Fruit fly (Drosophila melanogaster) whole organism, adult: ENCODE data around the gene Proc-R.

Source experiments
- CG11617 ChIP-seq: fragments of 200-800 bp; sonication (Bioruptor generic); optimal IDR thresholded peaks from 2 replicates; lab custom pipeline; 2017; ENCODE audit warnings: mild to moderate bottlenecking, missing biosample characterization, missing genetic modification reagents, missing genetic modification characterization
- CG12768 ChIP-seq: fragments of 200-800 bp; sonication (Bioruptor generic); optimal IDR thresholded peaks from 2 replicates; lab custom pipeline; 2017; ENCODE audit warnings: missing biosample characterization, missing genetic modification characterization, mild to moderate bottlenecking, moderate library complexity, missing genetic modification reagents
- CG14711 ChIP-seq: fragments of 200-800 bp; sonication (Bioruptor generic); optimal IDR thresholded peaks from 2 replicates; lab custom pipeline; 2018; ENCODE audit warnings: missing biosample characterization, mild to moderate bottlenecking, missing genetic modification characterization, moderate library complexity
- CG1620 ChIP-seq: fragments of 200-800 bp; sonication (Bioruptor generic); optimal IDR thresholded peaks from 2 replicates; lab custom pipeline; 2016; ENCODE audit warnings: missing biosample characterization, missing genetic modification characterization
- CG33017 ChIP-seq: fragments of 200-800 bp; sonication (Bioruptor generic); optimal IDR thresholded peaks from 2 replicates; lab custom pipeline; 2018; ENCODE audit warnings: missing biosample characterization, mild to moderate bottlenecking, missing genetic modification characterization, moderate library complexity
- CG5204 ChIP-seq: fragments of 200-800 bp; sonication (Bioruptor generic); optimal IDR thresholded peaks from 2 replicates; lab custom pipeline; 2016; ENCODE audit warnings: missing biosample characterization, missing genetic modification characterization
- CG7045 ChIP-seq: fragments of 200-800 bp; sonication (Bioruptor generic); optimal IDR thresholded peaks from 2 replicates; lab custom pipeline; 2017; ENCODE audit warnings: missing biosample characterization, mild to moderate bottlenecking, missing genetic modification characterization
- CG7101 ChIP-seq: fragments of 200-800 bp; sonication (Bioruptor generic); optimal IDR thresholded peaks from 2 replicates; lab custom pipeline; 2018; ENCODE audit warnings: missing biosample characterization, mild to moderate bottlenecking, missing genetic modification characterization, moderate library complexity
- Clk ChIP-seq: fragments of 200-800 bp; sonication (Bioruptor generic); optimal IDR thresholded peaks from 2 replicates; lab custom pipeline; 2017; ENCODE audit warnings: missing biosample characterization, missing genetic modification characterization
- Crg-1 ChIP-seq: fragments of 200-800 bp; sonication (Bioruptor generic); optimal IDR thresholded peaks from 2 replicates; lab custom pipeline; 2016; ENCODE audit warnings: missing biosample characterization, missing genetic modification characterization
- Hr96 ChIP-seq: fragments of 200-800 bp; sonication (Bioruptor generic); optimal IDR thresholded peaks from 2 replicates; lab custom pipeline; 2016; ENCODE audit warnings: missing biosample characterization, missing genetic modification characterization
- Mnt ChIP-seq: fragments of 200-800 bp; sonication (Bioruptor generic); optimal IDR thresholded peaks from 2 replicates; lab custom pipeline; 2016; ENCODE audit warnings: missing biosample characterization, mild to moderate bottlenecking, missing genetic modification characterization
- bab1 ChIP-seq: fragments of 200-800 bp; sonication (Bioruptor generic); optimal IDR thresholded peaks from 3 replicates; lab custom pipeline; 2019; ENCODE audit warnings: missing biosample characterization, mild to moderate bottlenecking, missing genetic modification characterization, moderate library complexity
- cic ChIP-seq: fragments of 200-800 bp; sonication (Bioruptor generic); optimal IDR thresholded peaks from 2 replicates; lab custom pipeline; 2017; ENCODE audit warnings: missing biosample characterization, mild to moderate bottlenecking, missing genetic modification characterization, moderate library complexity
- cnc ChIP-seq, 2 experiments: fragments of >200 bp; optimal IDR thresholded peaks; 2 replicates each; lab custom pipeline; 2017
- kay ChIP-seq: fragments of 200-800 bp; sonication (Bioruptor generic); peaks from one replicate; lab custom pipeline; 2016; ENCODE audit warnings: missing biosample characterization, missing genetic modification characterization, borderline replicate concordance
- ovo ChIP-seq: fragments of 200-800 bp; sonication (Bioruptor generic); optimal IDR thresholded peaks from 2 replicates; lab custom pipeline; 2016; ENCODE audit warnings: missing biosample characterization, missing genetic modification characterization
- pad ChIP-seq: fragments of 200-800 bp; sonication (Bioruptor generic); optimal IDR thresholded peaks from 3 replicates; lab custom pipeline; 2017; ENCODE audit warnings: missing biosample characterization, missing genetic modification characterization, mild to moderate bottlenecking, moderate library complexity, missing genetic modification reagents
- tj ChIP-seq: fragments of 200-800 bp; sonication (Bioruptor generic); optimal IDR thresholded peaks from 3 replicates; lab custom pipeline; 2017; ENCODE audit warnings: missing biosample characterization, mild to moderate bottlenecking, missing genetic modification characterization, moderate library complexity
- toe ChIP-seq: fragments of 200-800 bp; sonication (Bioruptor generic); optimal IDR thresholded peaks from 2 replicates; lab custom pipeline; 2016; ENCODE audit warnings: missing biosample characterization, missing genetic modification characterization

Proc-R gene

dm6 chrX:4692963-4693362, 14.8 kb upstream of the Proc-R start:
- no peak for TF ChIP-seq tj (GFP tag; lab: Kevin White, UChicago)
- TF ChIP-seq CG33017 (tag; lab: Kevin White, UChicago), result no peak
- no peak for TF ChIP-seq CG5204
- TF ChIP-seq CG1620 (GFP tag; lab: Kevin White, UChicago), result no peak
- TF ChIP-seq cic (GFP tag; lab: Kevin White, UChicago), result no peak
- TF ChIP-seq toe (GFP tag; lab: Kevin White, UChicago), result no peak
- TF ChIP-seq CG12768 (GFP tag; lab: Kevin White, UChicago), result no peak
- TF ChIP-seq Clk (GFP tag; lab: Kevin White, UChicago), result no peak

- TF ChIP-seq pad (GFP tag; lab: Kevin White, UChicago) (no peak), ovo (GFP tag; lab: Kevin White, UChicago) (no peak), Mnt (GFP tag; lab: Kevin White, UChicago) (no peak), CG12768 (GFP tag; lab: Kevin White, UChicago) (no peak), kay (GFP tag; lab: Kevin White, UChicago) (no peak), CG1620 (GFP tag; lab: Kevin White, UChicago) (no peak), tj (GFP tag; lab: Kevin White, UChicago) (no peak), CG11617 (GFP tag; lab: Kevin White, UChicago) (no peak), Crg-1 (GFP tag; lab: Kevin White, UChicago) (no peak)
These were observed 13.6 kb upstream of the Proc-R start for dm6 chrX:4694104-4694503.

dm6 chrX:4699370-4699769, 8.3 kb upstream of the Proc-R start:
- TF ChIP-seq CG14711 (tag; lab: Kevin White, UChicago) (no peak), Clk (GFP tag; lab: Kevin White, UChicago) (no peak), ovo (GFP tag; lab: Kevin White, UChicago) (no peak), CG7101 (no peak), CG5204 (no peak), kay (GFP tag; lab: Kevin White, UChicago) (no peak), CG12768 (GFP tag; lab: Kevin White, UChicago) (no peak), Crg-1 (GFP tag; lab: Kevin White, UChicago) (no peak), cic (GFP tag; lab: Kevin White, UChicago) (no peak), CG11617 (GFP tag; lab: Kevin White, UChicago) (no peak), toe (GFP tag; lab: Kevin White, UChicago) (no peak), CG7045 (GFP tag; lab: Kevin White, UChicago) (no peak), pad (GFP tag; lab: Kevin White, UChicago) (no peak), Hr96 (GFP tag; lab: Kevin White, UChicago) (no peak), CG1620 (GFP tag; lab: Kevin White, UChicago) (no peak), CG33017 (tag; lab: Kevin White, UChicago) (no peak)

DNA sequence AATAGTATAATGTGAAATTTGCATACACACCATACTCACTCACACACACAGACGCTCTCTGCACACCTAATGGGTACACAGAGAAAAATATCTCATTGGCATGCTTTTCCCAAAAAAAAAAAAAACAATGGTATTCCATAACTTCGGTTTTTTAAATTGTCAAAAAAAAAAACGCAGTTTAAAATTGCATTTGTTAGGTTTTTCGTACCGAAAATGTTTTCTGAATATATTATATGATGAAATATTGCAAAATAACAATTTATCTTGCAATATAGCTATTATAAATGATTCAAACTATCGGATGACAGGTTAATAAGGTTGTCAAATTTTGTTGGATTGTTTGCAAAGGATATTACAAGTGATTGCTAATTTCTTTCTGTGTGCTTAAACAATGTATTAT, 7.9 kb upstream of the Proc-R start:
- TF ChIP-seq CG7045 (GFP tag; lab: Kevin White, UChicago) (no peak), pad (GFP tag; lab: Kevin White, UChicago) (no peak), CG14711 (tag; lab: Kevin White, UChicago) (no peak), Mnt (GFP tag; lab: Kevin White, UChicago) (no peak), CG11617 (GFP tag; lab: Kevin White, UChicago) (no peak), Crg-1 (GFP tag; lab: Kevin White, UChicago) (no peak), CG12768 (GFP tag; lab: Kevin White, UChicago) (no peak), CG5204 (no peak), cnc (optimal IDR thresholded peaks at IDR 0.05; lab: Kevin White, UChicago) (no peak), kay (GFP tag; lab: Kevin White, UChicago) (no peak), toe (GFP tag; lab: Kevin White, UChicago) (no peak), bab1 (no peak), CG1620 (GFP tag; lab: Kevin White, UChicago) (no peak), tj (GFP tag; lab: Kevin White, UChicago) (no peak)

DNA sequence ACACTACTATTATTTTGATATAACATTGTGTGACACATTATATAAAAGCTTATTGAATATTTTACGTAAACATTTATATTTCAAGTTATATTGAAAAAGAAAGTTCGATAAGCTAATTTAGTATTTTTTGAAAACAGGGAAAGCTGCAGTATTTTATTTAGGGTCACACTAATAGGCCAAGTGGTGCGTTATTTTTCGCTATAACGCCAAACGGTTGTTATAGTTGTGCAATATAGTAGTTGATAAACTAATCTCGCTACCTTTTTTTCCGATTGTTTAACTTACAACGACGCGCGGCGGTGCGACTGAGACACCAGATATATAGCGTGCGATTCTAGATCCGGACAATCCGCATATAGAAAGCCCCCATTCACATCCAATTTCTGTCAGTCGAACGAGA, 5.6 kb upstream of the Proc-R start, which contains the start of gene Pdha:
Gene Pdha (plus strand): TSS at position 167 of the 400 bp plus-strand sequence.
- TF ChIP-seq Mnt (GFP tag; lab: Kevin White, UChicago) (peak; percentile 31), CG7045 (GFP tag; lab: Kevin White, UChicago) (no peak), tj (GFP tag; lab: Kevin White, UChicago) (no peak), Hr96 (GFP tag; lab: Kevin White, UChicago) (no peak), toe (GFP tag; lab: Kevin White, UChicago) (no peak), cic (GFP tag; lab: Kevin White, UChicago) (peak; percentile 59), kay (GFP tag; lab: Kevin White, UChicago) (peak; percentile 54), CG12768 (GFP tag; lab: Kevin White, UChicago) (no peak)

dm6 chrX:4702804-4703414, 4.8 kb upstream of the Proc-R start:
- TF ChIP-seq bab1 (peak; percentile 8), tj (GFP tag; lab: Kevin White, UChicago) (peak; percentile 44), pad (GFP tag; lab: Kevin White, UChicago) (no peak), CG5204 (no peak), Mnt (GFP tag; lab: Kevin White, UChicago) (peak; percentile 16)
